Worm (Caenorhabditis elegans) whole organism, midembryonic: ENCODE data around the gene cyp-13A12.

Source experiments
- T22C8.4 ChIP-seq: fragments of 200-800 bp; sonication (Bioruptor generic); IDR thresholded peaks from 2 replicates; pipeline ENCODE4 v1.3.6; 2022; ENCODE audit warnings: missing genetic modification characterization, missing compliant biosample characterization
- cog-1 ChIP-seq: sonication (generic microtip); optimal IDR thresholded peaks from 2 replicates; lab custom pipeline; 2016; ENCODE audit warnings: missing genetic modification characterization, missing compliant biosample characterization
- flt-1 ChIP-seq: fragments of 200-800 bp; sonication (Bioruptor generic); IDR thresholded peaks from 2 replicates; pipeline ENCODE4 v1.3.6; 2022; ENCODE audit warnings: missing genetic modification characterization, missing compliant biosample characterization
- klf-2 ChIP-seq: fragments of 200-800 bp; sonication (Bioruptor generic); conservative IDR thresholded peaks from 2 replicates; pipeline ENCODE4 v1.3.6; 2022; ENCODE audit warnings: missing genetic modification reagents, missing genetic modification characterization, missing compliant biosample characterization
- med-1 ChIP-seq: sonication (generic microtip); optimal IDR thresholded peaks from 2 replicates; lab custom pipeline; 2017; ENCODE audit warnings: missing genetic modification characterization, mild to moderate bottlenecking, missing compliant biosample characterization, antibody characterized with exemption, missing genetic modification reagents; ENCODE audit not compliant: insufficient read depth
- ref-1 ChIP-seq: fragments of 200-800 bp; sonication (Bioruptor generic); conservative IDR thresholded peaks from 2 replicates; pipeline ENCODE4 v1.3.6; 2022; ENCODE audit warnings: missing genetic modification reagents, missing genetic modification characterization, missing compliant biosample characterization
- tab-1 ChIP-seq: fragments of 200-800 bp; sonication (Bioruptor generic); IDR thresholded peaks from 2 replicates; pipeline ENCODE4 v1.3.6; 2022; ENCODE audit warnings: missing genetic modification characterization, missing compliant biosample characterization
- ztf-23 ChIP-seq: fragments of 200-800 bp; sonication (Bioruptor generic); IDR thresholded peaks from 2 replicates; pipeline ENCODE4 v1.3.6; 2022; ENCODE audit warnings: missing genetic modification reagents, missing genetic modification characterization, missing compliant biosample characterization
- ztf-29 ChIP-seq: fragments of 200-800 bp; sonication (Bioruptor generic); IDR thresholded peaks from 2 replicates; pipeline ENCODE4 v1.3.6; 2022; ENCODE audit warnings: missing genetic modification reagents, missing genetic modification characterization, missing compliant biosample characterization

Gene cyp-13A12

DNA sequence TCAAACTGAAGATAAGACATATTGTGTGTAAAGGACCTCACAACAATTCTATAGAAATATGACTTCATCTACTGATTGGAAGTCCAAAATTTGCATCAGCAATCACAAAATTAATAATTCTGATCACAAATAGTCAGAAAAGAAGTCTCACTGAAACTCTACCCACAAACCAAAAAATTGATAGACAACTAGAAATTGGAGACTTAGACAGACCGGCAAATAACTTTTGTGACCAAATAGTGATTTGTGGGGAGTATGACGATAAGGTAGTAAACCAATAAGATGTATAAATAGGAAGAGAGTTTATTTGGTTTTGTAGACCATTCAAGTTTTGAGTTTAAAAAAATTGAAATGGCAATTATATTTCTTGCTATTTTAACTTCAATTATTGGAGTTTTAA is at the start of gene cyp-13A12:
Gene cyp-13A12, plus strand, starts transcription at position 267 of the 400 bp plus-strand sequence.
- no peak for TF ChIP-seq ref-1 (GFP tag; lab: Robert Waterston, UW)
- no peak for TF ChIP-seq med-1
- TF ChIP-seq cog-1 (tag; lab: Kevin White, UChicago) = no peak
- no peak for TF ChIP-seq ztf-23 (GFP tag; lab: Robert Waterston, UW)
- no peak for TF ChIP-seq tab-1 (GFP tag; lab: Robert Waterston, UW)
- no peak for TF ChIP-seq ztf-29 (GFP tag; lab: Robert Waterston, UW)
- TF ChIP-seq klf-2 (GFP tag; lab: Robert Waterston, UW) = no peak
- TF ChIP-seq T22C8.4 = no peak
- no peak for TF ChIP-seq flt-1 (GFP tag; lab: Robert Waterston, UW)

DNA sequence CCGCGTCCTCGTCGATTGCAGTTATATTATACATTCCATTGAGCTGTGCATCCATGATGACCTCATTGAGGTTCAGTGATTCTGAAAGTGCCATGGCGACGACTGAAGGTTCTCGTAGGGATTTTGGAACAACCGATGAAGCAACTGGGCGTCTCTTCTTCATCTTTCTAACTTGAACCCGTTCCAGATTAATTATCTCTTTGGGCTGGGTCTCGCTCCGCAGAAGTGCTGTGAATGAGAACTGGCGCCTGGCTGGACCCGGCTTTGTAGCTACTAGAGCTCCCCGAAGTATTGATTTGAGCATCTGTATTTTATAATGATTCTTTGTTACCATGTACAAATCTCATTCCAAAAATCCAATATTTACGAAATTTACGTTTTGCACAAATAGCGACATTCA is 46.8 kb upstream of the cyp-13A12 start, which contains the start of gene ZK1010.2:
Gene ZK1010.2, minus strand, starts transcription at position 304 of the 400 bp plus-strand sequence.
- TF ChIP-seq cog-1 (tag; lab: Kevin White, UChicago) (no peak), ref-1 (GFP tag; lab: Robert Waterston, UW) (no peak), ztf-29 (GFP tag; lab: Robert Waterston, UW) (no peak), klf-2 (GFP tag; lab: Robert Waterston, UW) (no peak), ztf-23 (GFP tag; lab: Robert Waterston, UW) (no peak)

DNA sequence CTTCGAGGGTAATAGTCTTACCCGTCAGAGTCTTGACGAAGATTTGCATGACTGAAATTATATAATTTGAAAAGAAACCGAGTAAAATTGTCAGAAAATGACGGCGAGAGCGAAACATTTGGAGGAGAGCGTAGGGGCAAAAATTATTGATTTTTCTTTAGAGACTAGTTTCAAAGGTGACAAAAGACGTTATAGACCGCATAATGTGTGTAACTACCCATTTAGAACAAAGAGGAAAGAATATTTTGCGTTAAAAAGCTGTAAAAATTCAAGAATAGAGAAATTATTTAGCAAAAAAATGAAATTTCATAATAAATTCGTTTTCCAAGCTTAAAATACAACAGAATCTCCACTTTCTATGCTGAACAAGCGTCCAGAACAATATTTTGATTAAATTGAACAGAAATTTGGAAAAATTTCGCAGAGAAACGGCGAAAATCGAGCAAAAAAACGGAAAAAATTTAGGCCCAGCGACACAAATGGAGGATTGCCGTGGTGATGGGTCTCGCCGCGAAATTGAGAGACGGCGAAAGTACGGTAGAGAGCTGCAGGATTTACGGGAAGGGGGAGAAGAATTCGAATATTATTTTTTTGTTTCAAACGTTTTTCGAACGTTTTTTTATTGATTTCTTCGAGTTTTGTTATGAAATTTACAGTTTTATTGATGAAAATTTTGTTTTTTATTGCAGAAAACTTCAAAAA is 45.7 kb upstream of the cyp-13A12 start, which contains the start of the genes ubq-2 and frg-1:
Gene ubq-2, minus strand, starts transcription at position 51 of the 702 bp plus-strand sequence.
Gene frg-1, plus strand, starts transcription at position 690 of the 702 bp plus-strand sequence.
- TF ChIP-seq ztf-23 (GFP tag; lab: Robert Waterston, UW) = 0 out of 2 replicates have a peak, but pooled peaks have one; percentile 25
- no peak for TF ChIP-seq med-1
- no peak for TF ChIP-seq ztf-29 (GFP tag; lab: Robert Waterston, UW)
- peak; percentile 26; the same call in 1 of the 2 replicates for TF ChIP-seq T22C8.4
- TF ChIP-seq tab-1 (GFP tag; lab: Robert Waterston, UW) = no peak
- peak; percentile 10 for TF ChIP-seq cog-1 (tag; lab: Kevin White, UChicago)
- TF ChIP-seq klf-2 (GFP tag; lab: Robert Waterston, UW) = no peak
- no peak for TF ChIP-seq flt-1 (GFP tag; lab: Robert Waterston, UW)
- TF ChIP-seq ref-1 (GFP tag; lab: Robert Waterston, UW) = no peak

DNA sequence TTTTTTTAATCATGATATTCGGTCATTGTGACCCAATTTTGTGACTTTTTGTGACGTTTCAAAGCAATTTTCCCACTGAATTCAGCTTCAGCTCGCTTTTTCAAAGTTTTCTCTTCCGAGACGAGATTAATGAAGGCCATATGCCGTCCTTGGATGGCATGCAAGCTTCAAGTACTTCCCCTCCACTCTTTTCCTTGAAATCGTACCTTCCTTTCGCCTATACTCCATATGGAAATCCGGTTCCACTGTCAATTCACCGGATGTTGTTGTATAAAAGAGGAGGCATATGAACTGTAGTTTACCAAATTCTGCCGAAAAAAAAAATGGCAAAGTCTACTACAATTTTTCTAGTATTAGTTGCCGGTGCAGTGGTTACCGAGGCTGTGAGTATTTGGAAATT is 43.6 kb upstream of the cyp-13A12 start, which contains the start of gene ZK1010.4:
Gene ZK1010.4, plus strand, starts transcription at position 301 of the 400 bp plus-strand sequence.
- TF ChIP-seq tab-1 (GFP tag; lab: Robert Waterston, UW) = no peak
- no peak for TF ChIP-seq cog-1 (tag; lab: Kevin White, UChicago)
- TF ChIP-seq klf-2 (GFP tag; lab: Robert Waterston, UW) = no peak
- no peak for TF ChIP-seq med-1
- TF ChIP-seq ref-1 (GFP tag; lab: Robert Waterston, UW) = no peak
- TF ChIP-seq flt-1 (GFP tag; lab: Robert Waterston, UW) = no peak
- TF ChIP-seq T22C8.4 = no peak
- no peak for TF ChIP-seq ztf-23 (GFP tag; lab: Robert Waterston, UW)
- no peak for TF ChIP-seq ztf-29 (GFP tag; lab: Robert Waterston, UW)

DNA sequence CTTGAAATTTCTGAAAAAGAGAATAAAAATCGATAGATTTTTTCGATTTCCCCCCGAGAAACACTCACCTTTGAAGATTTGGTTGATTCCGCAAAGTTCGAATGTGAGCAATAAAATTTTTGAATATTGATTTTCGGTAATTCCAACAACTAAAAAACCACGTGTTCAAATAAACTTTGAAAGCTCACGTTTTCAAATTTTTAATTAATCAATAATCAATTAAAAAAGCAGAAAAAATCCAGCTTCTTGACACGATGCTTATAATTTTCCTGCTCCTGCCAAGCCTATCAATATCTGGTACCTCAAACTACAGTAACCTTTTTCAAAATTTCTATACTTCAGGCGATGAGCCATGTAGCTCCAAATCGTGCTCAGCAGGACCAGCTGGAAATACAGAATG is 36.9 kb upstream of the cyp-13A12 start, which contains the start of gene ZK1010.5:
Gene ZK1010.5, minus strand, starts transcription at position 101 of the 400 bp plus-strand sequence.
- no peak for TF ChIP-seq ztf-29 (GFP tag; lab: Robert Waterston, UW)
- TF ChIP-seq T22C8.4 = 0 out of 2 replicates have a peak, but pooled peaks have one; percentile 38

DNA sequence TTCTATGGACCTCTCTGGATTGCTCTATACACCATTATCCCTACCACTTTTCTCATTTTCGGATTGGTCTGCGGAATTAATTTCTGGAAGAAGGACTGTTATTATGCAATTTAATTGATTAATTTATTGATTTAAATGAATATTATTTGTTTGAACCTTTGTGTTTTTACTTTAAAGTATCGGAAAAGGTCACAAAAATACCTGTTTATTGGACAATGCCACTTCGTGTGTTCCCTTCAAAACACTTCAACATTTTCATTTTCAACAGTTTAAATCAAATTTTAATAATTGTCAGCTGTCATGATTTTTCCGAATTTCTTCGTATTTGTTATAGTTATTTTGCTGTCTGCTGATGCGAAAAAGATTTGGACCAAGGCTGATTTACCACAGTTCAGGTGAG is 33.4 kb upstream of the cyp-13A12 start, which contains the start of gene ZK1010.12:
Gene ZK1010.12, plus strand, starts transcription at position 301 of the 400 bp plus-strand sequence.
- no peak for TF ChIP-seq tab-1 (GFP tag; lab: Robert Waterston, UW)
- TF ChIP-seq flt-1 (GFP tag; lab: Robert Waterston, UW) = no peak
- no peak for TF ChIP-seq ztf-23 (GFP tag; lab: Robert Waterston, UW)
- no peak for TF ChIP-seq ztf-29 (GFP tag; lab: Robert Waterston, UW)
- TF ChIP-seq klf-2 (GFP tag; lab: Robert Waterston, UW) = no peak
- TF ChIP-seq med-1 = no peak
- TF ChIP-seq ref-1 (GFP tag; lab: Robert Waterston, UW) = no peak
- TF ChIP-seq T22C8.4 = no peak
- TF ChIP-seq cog-1 (tag; lab: Kevin White, UChicago) = no peak

DNA sequence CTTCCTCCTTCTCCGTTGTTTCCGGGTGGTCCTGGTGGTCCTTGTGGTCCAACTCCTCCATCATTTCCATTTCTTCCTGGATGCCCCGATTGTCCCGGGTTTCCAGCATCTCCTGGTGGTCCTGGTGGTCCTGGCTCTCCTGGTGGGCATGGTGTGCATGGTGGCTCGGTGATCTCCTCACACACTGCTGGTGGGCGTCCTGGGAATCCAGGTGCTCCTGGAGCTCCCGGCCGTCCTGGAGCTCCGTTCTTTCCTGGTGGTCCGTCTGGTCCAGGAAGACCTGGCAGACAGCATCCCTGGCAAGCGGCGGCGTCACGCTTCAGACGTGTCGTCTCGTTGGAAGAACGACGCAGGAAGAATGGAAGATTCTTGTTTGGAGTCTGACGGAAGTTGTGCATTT is 31.3 kb upstream of the cyp-13A12 start:
- TF ChIP-seq ztf-23 (GFP tag; lab: Robert Waterston, UW) = no peak
- no peak for TF ChIP-seq klf-2 (GFP tag; lab: Robert Waterston, UW)
- no peak for TF ChIP-seq tab-1 (GFP tag; lab: Robert Waterston, UW)
- TF ChIP-seq ztf-29 (GFP tag; lab: Robert Waterston, UW) = no peak
- TF ChIP-seq cog-1 (tag; lab: Kevin White, UChicago) = no peak
- no peak for TF ChIP-seq T22C8.4
- TF ChIP-seq flt-1 (GFP tag; lab: Robert Waterston, UW) = no peak
- no peak for TF ChIP-seq ref-1 (GFP tag; lab: Robert Waterston, UW)
- TF ChIP-seq med-1 = no peak

DNA sequence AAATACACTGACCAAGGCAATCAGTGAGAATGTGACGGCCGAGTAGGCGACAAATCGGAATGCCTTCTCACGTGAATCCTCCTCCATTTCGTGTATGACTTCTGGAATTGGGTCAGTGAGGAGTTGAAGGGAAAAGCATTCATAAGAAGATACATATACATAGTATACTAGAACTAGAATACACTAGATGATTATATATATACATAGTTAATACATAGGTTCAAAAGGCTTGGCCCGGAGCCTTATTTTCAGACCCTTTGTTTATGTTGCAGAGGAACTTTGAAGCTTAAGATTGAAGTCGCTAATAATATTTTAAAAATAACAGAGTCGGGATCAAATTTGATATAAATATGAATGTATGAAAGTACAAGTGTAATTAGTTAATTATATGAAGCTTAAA is 30.7 kb upstream of the cyp-13A12 start, which contains the start of gene col-97:
Gene col-97, minus strand, starts transcription at position 101 of the 400 bp plus-strand sequence.
- no peak for TF ChIP-seq cog-1 (tag; lab: Kevin White, UChicago)
- no peak for TF ChIP-seq T22C8.4
- TF ChIP-seq ztf-29 (GFP tag; lab: Robert Waterston, UW) = no peak
- no peak for TF ChIP-seq ref-1 (GFP tag; lab: Robert Waterston, UW)
- no peak for TF ChIP-seq ztf-23 (GFP tag; lab: Robert Waterston, UW)
- no peak for TF ChIP-seq tab-1 (GFP tag; lab: Robert Waterston, UW)
- no peak for TF ChIP-seq klf-2 (GFP tag; lab: Robert Waterston, UW)
- no peak for TF ChIP-seq med-1
- no peak for TF ChIP-seq flt-1 (GFP tag; lab: Robert Waterston, UW)

DNA sequence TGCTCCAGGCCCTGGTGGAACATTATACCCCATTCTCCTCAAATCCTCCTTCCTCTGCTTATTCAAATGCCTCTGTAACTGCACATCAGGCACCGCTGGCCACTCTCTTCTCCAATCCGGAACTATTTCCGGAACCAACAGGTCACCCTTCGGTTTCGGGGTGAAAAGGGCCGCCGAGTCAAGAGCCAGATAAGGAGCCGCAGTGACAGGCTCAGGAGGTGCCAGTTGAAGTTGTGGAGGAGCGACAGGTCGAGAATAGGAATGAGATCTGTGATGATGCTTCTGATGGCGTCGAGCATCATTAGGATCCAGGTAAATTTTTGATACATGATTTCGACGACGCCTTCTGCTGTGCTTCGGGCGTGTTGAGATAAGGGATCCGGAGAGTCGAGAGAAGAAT is 26.1 kb upstream of the cyp-13A12 start:
- no peak for TF ChIP-seq cog-1 (tag; lab: Kevin White, UChicago)
- no peak for TF ChIP-seq tab-1 (GFP tag; lab: Robert Waterston, UW)
- no peak for TF ChIP-seq flt-1 (GFP tag; lab: Robert Waterston, UW)
